Fruit fly (Drosophila melanogaster) whole organism, embryonic: ENCODE measurements around the gene sordd2.

Experiments
- Atf3 ChIP-seq: fragments of 200-800 bp; sonication (Bioruptor generic); optimal IDR thresholded peaks from 3 replicates; lab custom pipeline; 2016; ENCODE audit warnings: missing biosample characterization, missing genetic modification characterization
- Bgb ChIP-seq: fragments of 200-800 bp; sonication (Bioruptor generic); IDR thresholded peaks from 2 replicates; pipeline ENCODE4 v1.3.6; 2022; ENCODE audit warnings: missing biosample characterization, missing genetic modification characterization; ENCODE audit not compliant: partially characterized antibody
- CG1024 ChIP-seq: fragments of 200-800 bp; sonication (Bioruptor generic); IDR thresholded peaks from 2 replicates; pipeline ENCODE4 v1.3.6; 2022; ENCODE audit warnings: missing biosample characterization, missing genetic modification characterization
- CG11560 ChIP-seq: fragments of 200-800 bp; sonication (Bioruptor generic); IDR thresholded peaks from 3 replicates; pipeline ENCODE4 v1.3.6; 2022; ENCODE audit warnings: missing biosample characterization, missing genetic modification characterization
- CG13287 ChIP-seq: fragments of 200-800 bp; sonication (Bioruptor generic); IDR thresholded peaks from 2 replicates; pipeline ENCODE4 v1.3.6; 2022; ENCODE audit warnings: missing biosample characterization, missing genetic modification characterization; ENCODE audit not compliant: partially characterized antibody
- CG14710 ChIP-seq: fragments of 200-800 bp; sonication (Bioruptor generic); optimal IDR thresholded peaks from 3 replicates; lab custom pipeline; 2019; ENCODE audit warnings: missing biosample characterization, mild to moderate bottlenecking, missing genetic modification characterization, moderate library complexity
- CG14860 ChIP-seq: fragments of 200-800 bp; sonication (Bioruptor generic); IDR thresholded peaks from 3 replicates; pipeline ENCODE4 v1.3.6; 2022; ENCODE audit warnings: missing biosample characterization, missing genetic modification characterization; ENCODE audit not compliant: partially characterized antibody
- CG1603 ChIP-seq: fragments of 200-800 bp; sonication (Bioruptor generic); optimal IDR thresholded peaks from 2 replicates; lab custom pipeline; 2019; ENCODE audit warnings: missing biosample characterization, mild to moderate bottlenecking, missing genetic modification characterization, moderate library complexity
- CG16813 ChIP-seq: fragments of 200-800 bp; sonication (Bioruptor generic); IDR thresholded peaks from 3 replicates; pipeline ENCODE4 v1.3.6; 2022; ENCODE audit warnings: missing biosample characterization, missing genetic modification characterization; ENCODE audit not compliant: partially characterized antibody
- CG2116 ChIP-seq: fragments of 200-800 bp; sonication (Bioruptor generic); optimal IDR thresholded peaks from 3 replicates; lab custom pipeline; 2018; ENCODE audit warnings: missing biosample characterization, mild to moderate bottlenecking, missing genetic modification characterization
- CG2875 ChIP-seq: fragments of 200-800 bp; sonication (Bioruptor generic); optimal IDR thresholded peaks from 2 replicates; lab custom pipeline; 2017; ENCODE audit warnings: missing biosample characterization, mild to moderate bottlenecking, missing genetic modification characterization, missing genetic modification reagents
- CG34224 ChIP-seq: fragments of 200-800 bp; sonication (Bioruptor generic); IDR thresholded peaks from 3 replicates; pipeline ENCODE4 v1.3.6; 2022; ENCODE audit warnings: missing biosample characterization, missing genetic modification characterization; ENCODE audit not compliant: partially characterized antibody
- CG42726 ChIP-seq: fragments of 200-800 bp; sonication (Bioruptor generic); IDR thresholded peaks from 2 replicates; pipeline ENCODE4 v1.3.6; 2022; ENCODE audit warnings: missing biosample characterization, missing genetic modification characterization; ENCODE audit not compliant: partially characterized antibody
- CG43689 ChIP-seq: fragments of 200-800 bp; sonication (Bioruptor generic); IDR thresholded peaks from 2 replicates; pipeline ENCODE4 v1.3.6; 2022; ENCODE audit warnings: missing biosample characterization, missing genetic modification characterization
- CG7963 ChIP-seq: fragments of 200-800 bp; sonication (Bioruptor generic); IDR thresholded peaks from 3 replicates; pipeline ENCODE4 v1.3.6; 2022; ENCODE audit warnings: missing biosample characterization, missing genetic modification characterization; ENCODE audit not compliant: partially characterized antibody
- CG9817 ChIP-seq: fragments of 200-800 bp; sonication (Bioruptor generic); optimal IDR thresholded peaks from 2 replicates; lab custom pipeline; 2018; ENCODE audit warnings: missing biosample characterization, mild to moderate bottlenecking, missing genetic modification characterization, moderate library complexity
- CG9932 ChIP-seq: fragments of 200-800 bp; sonication (Bioruptor generic); IDR thresholded peaks from 2 replicates; pipeline ENCODE4 v1.3.6; 2022; ENCODE audit warnings: missing biosample characterization, missing genetic modification characterization
- Dfd ChIP-seq, 2 experiments: fragments of >200 bp; optimal IDR thresholded peaks; 2 replicates each; lab custom pipeline; 2017; ENCODE audit warnings: missing biosample characterization in 2 of 2, missing genetic modification characterization in 2 of 2
- Doc3 ChIP-seq: fragments of 200-800 bp; sonication (Bioruptor generic); IDR thresholded peaks from 3 replicates; pipeline ENCODE4 v1.3.6; 2022; ENCODE audit warnings: missing biosample characterization, missing genetic modification characterization; ENCODE audit not compliant: partially characterized antibody
- Dref ChIP-seq: fragments of 200-800 bp; sonication (Bioruptor generic); IDR thresholded peaks from 2 replicates; pipeline ENCODE4 v1.3.6; 2022; ENCODE audit warnings: missing biosample characterization, missing genetic modification characterization
- HLH4C ChIP-seq: fragments of 200-800 bp; sonication (Bioruptor generic); IDR thresholded peaks from 3 replicates; pipeline ENCODE4 v1.3.6; 2022; ENCODE audit warnings: missing biosample characterization, missing genetic modification characterization; ENCODE audit not compliant: partially characterized antibody
- Hr78 ChIP-seq, 2 experiments: fragments of 200-800 bp in 1 of 2; fragments of >200 bp in 1 of 2; sonication (Bioruptor generic) in 1 of 2; optimal IDR thresholded peaks; 2 replicates each; lab custom pipeline; 2017 to 2019; ENCODE audit warnings: missing biosample characterization in 2 of 2, missing genetic modification characterization in 2 of 2, mild to moderate bottlenecking in 1 of 2, moderate library complexity in 1 of 2
- MBD-R2 ChIP-seq: fragments of 200-800 bp; sonication (Bioruptor generic); IDR thresholded peaks from 2 replicates; pipeline ENCODE4 v1.3.6; 2022; ENCODE audit warnings: missing biosample characterization, missing genetic modification characterization
- Max ChIP-seq: fragments of 200-800 bp; sonication (Bioruptor generic); optimal IDR thresholded peaks from 2 replicates; lab custom pipeline; 2016; ENCODE audit warnings: missing biosample characterization, mild to moderate bottlenecking, missing genetic modification characterization
- Ptx1 ChIP-seq: fragments of 200-800 bp; sonication (Bioruptor generic); IDR thresholded peaks from 2 replicates; pipeline ENCODE4 v1.3.6; 2022; ENCODE audit warnings: missing biosample characterization, missing genetic modification characterization
- Rfx ChIP-seq: fragments of 200-800 bp; sonication (Bioruptor generic); IDR thresholded peaks from 2 replicates; pipeline ENCODE4 v1.3.6; 2022; ENCODE audit warnings: missing biosample characterization, missing genetic modification characterization
- Sin3A ChIP-seq: fragments of >200 bp; optimal IDR thresholded peaks from 2 replicates; lab custom pipeline; 2018
- ato ChIP-seq: fragments of 200-800 bp; sonication (Bioruptor generic); IDR thresholded peaks from 2 replicates; pipeline ENCODE4 v1.3.6; 2022; ENCODE audit warnings: missing biosample characterization, missing genetic modification characterization; ENCODE audit not compliant: partially characterized antibody
- bbx ChIP-seq: fragments of 200-800 bp; sonication (Bioruptor generic); IDR thresholded peaks from 2 replicates; pipeline ENCODE4 v1.3.6; 2022; ENCODE audit warnings: missing biosample characterization, missing genetic modification characterization; ENCODE audit not compliant: partially characterized antibody
- crc ChIP-seq: fragments of 200-800 bp; sonication (Bioruptor generic); optimal IDR thresholded peaks from 2 replicates; lab custom pipeline; 2016; ENCODE audit warnings: missing biosample characterization, missing genetic modification characterization
- crp ChIP-seq, 2 experiments: fragments of 200-800 bp; sonication (Bioruptor generic); optimal IDR thresholded peaks; 2 replicates in 1 of 2; 3 replicates in 1 of 2; lab custom pipeline; 2017; ENCODE audit warnings: missing biosample characterization in 2 of 2, missing genetic modification characterization in 2 of 2, mild to moderate bottlenecking in 1 of 2, moderate library complexity in 1 of 2
- fd64A ChIP-seq: fragments of 200-800 bp; sonication (Bioruptor generic); optimal IDR thresholded peaks from 3 replicates; lab custom pipeline; 2018; ENCODE audit warnings: missing biosample characterization, mild to moderate bottlenecking, missing genetic modification characterization
- gfzf ChIP-seq: fragments of 200-800 bp; sonication (Bioruptor generic); optimal IDR thresholded peaks from 2 replicates; lab custom pipeline; 2016; ENCODE audit warnings: missing biosample characterization, mild to moderate bottlenecking, missing genetic modification characterization, moderate library complexity
- hb ChIP-seq: fragments of 200-800 bp; sonication (Bioruptor generic); IDR thresholded peaks from 3 replicates; pipeline ENCODE4 v1.3.6; 2022; ENCODE audit warnings: missing biosample characterization, missing genetic modification characterization; ENCODE audit not compliant: partially characterized antibody
- inv ChIP-seq: fragments of 200-800 bp; sonication (Bioruptor generic); IDR thresholded peaks from 2 replicates; pipeline ENCODE4 v1.3.6; 2022; ENCODE audit warnings: missing biosample characterization, missing genetic modification characterization; ENCODE audit not compliant: partially characterized antibody
- lola ChIP-seq, 3 experiments: fragments of >200 bp in 2 of 3; fragments of 200-800 bp in 1 of 3; sonication (Bioruptor generic) in 1 of 3; optimal IDR thresholded peaks; 2 replicates each; lab custom pipeline; 2017 to 2019; ENCODE audit warnings: missing biosample characterization in 3 of 3, missing genetic modification characterization in 3 of 3, mild to moderate bottlenecking in 1 of 3, moderate library complexity in 1 of 3
- mld ChIP-seq: fragments of 200-800 bp; sonication (Bioruptor generic); IDR thresholded peaks from 3 replicates; pipeline ENCODE4 v1.3.6; 2022; ENCODE audit warnings: missing biosample characterization, missing genetic modification characterization; ENCODE audit not compliant: partially characterized antibody
- pb ChIP-seq: fragments of 200-800 bp; sonication (Bioruptor generic); optimal IDR thresholded peaks from 3 replicates; lab custom pipeline; 2016; ENCODE audit warnings: missing biosample characterization, missing genetic modification characterization
- pzg ChIP-seq: fragments of 200-800 bp; sonication (Bioruptor generic); optimal IDR thresholded peaks from 3 replicates; lab custom pipeline; 2018; ENCODE audit warnings: missing biosample characterization, mild to moderate bottlenecking, missing genetic modification characterization, moderate library complexity
- row ChIP-seq: fragments of 200-800 bp; sonication (Bioruptor generic); IDR thresholded peaks from 3 replicates; pipeline ENCODE4 v1.3.6; 2022; ENCODE audit warnings: missing biosample characterization, missing genetic modification characterization
- sens ChIP-seq: fragments of 200-800 bp; sonication (Bioruptor generic); peaks from one replicate; lab custom pipeline; 2016; ENCODE audit warnings: missing biosample characterization, missing genetic modification characterization
- slbo ChIP-seq: fragments of 200-800 bp; sonication (Bioruptor generic); IDR thresholded peaks from 2 replicates; pipeline ENCODE4 v1.3.6; 2022; ENCODE audit warnings: missing biosample characterization, missing genetic modification characterization
- sna ChIP-seq: fragments of 200-800 bp; sonication (Bioruptor generic); IDR thresholded peaks from 2 replicates; pipeline ENCODE4 v1.3.6; 2022; ENCODE audit warnings: missing biosample characterization, missing genetic modification characterization; ENCODE audit not compliant: partially characterized antibody
- ssp ChIP-seq: fragments of 200-800 bp; sonication (Bioruptor generic); IDR thresholded peaks from 2 replicates; pipeline ENCODE4 v1.3.6; 2022; ENCODE audit warnings: missing biosample characterization, missing genetic modification characterization
- unc-4 ChIP-seq: fragments of 200-800 bp; sonication (Bioruptor generic); IDR thresholded peaks from 2 replicates; pipeline ENCODE4 v1.3.6; 2022; ENCODE audit warnings: missing biosample characterization, missing genetic modification characterization; ENCODE audit not compliant: partially characterized antibody

Gene sordd2

DNA sequence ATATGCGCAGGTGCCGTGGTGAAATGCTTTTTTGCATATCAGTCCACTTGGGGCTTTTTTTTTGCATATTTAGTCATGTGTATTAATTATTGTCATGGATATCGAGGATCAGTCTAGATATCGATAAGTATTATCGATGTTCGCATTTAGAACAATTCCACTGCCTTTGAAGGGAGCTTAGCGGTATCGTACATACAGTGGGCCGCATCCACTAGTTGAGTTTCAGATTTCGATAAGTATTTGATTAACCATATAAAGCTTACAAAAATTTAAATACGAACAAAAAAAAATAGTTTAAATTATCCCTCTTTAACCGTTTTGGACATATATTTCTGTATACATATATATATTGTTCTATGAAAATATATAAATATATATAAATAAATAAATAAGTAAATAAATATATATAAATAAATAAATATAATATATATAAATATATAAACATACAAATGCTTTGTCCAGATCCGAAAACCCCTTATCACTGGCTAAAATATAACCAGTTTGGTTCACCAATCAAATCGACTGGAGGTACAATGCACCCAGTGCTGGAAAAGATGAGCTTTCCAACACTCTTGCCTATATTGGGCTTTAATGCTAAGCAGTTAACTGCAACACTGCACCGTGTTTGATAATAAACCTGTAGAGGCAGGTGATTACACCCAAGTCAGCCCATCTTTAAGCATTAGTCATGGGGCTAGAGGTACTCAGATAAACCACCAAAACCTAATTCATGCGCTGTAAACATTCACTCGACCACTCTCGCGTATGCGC is 4.1 kb upstream of the sordd2 start (continued):
- TF ChIP-seq CG1603 (tag; lab: Kevin White, UChicago) (peak; percentile 30), crc (GFP tag; lab: Kevin White, UChicago) (no peak), Atf3 (no peak), CG2875 (GFP tag; lab: Kevin White, UChicago) (no peak), Ptx1 (GFP tag; lab: Robert Waterston, UW) (peak; percentile 39), Dfd (GFP tag; optimal IDR thresholded peaks at IDR 0.05; lab: Kevin White, UChicago) (no peak), pb (GFP tag; lab: Kevin White, UChicago) (no peak), fd64A (GFP tag; lab: Kevin White, UChicago) (no peak), CG9817 (no peak), Max (GFP tag; lab: Kevin White, UChicago) (no peak), CG43689 (GFP tag; lab: Robert Waterston, UW) (no peak), CG11560 (tag; lab: Robert Waterston, UW) (no peak)

DNA sequence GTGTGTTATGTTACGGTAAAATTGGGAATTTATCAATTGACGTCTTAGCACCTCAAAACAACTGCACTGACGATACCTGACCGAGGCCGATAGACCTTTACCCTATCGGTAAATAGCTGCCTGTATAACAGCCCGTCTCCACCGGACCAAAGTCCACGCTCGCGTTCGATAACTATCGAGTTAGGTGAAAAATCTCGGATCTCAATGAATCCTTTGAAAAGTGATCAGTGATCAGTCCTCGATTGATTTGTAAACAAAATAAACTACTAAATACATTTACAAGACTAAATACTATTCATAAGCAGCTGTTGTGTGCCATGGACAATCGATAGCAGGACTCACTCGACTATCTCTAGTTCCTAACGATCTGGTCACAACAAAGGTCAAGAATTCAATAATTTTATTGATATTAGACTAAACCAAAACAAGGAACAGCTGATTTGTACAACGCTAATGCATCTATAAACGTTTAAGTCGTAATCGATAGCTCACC is 3.0 kb downstream of the sordd2 start, which contains the start of gene sordd1:
TSS of gene sordd1 (minus strand) at position 78 of the 493 bp plus-strand sequence.
- peak; percentile 85 for TF ChIP-seq CG7963 (GFP tag; lab: Robert Waterston, UW)
- TF ChIP-seq CG34224 (GFP tag; lab: Robert Waterston, UW) = peak; percentile 85
- TF ChIP-seq pzg (GFP tag; lab: Kevin White, UChicago) = peak; percentile 31
- TF ChIP-seq mld (GFP tag; lab: Robert Waterston, UW) = peak; percentile 82
- TF ChIP-seq Sin3A (lab: Kevin White, UChicago) = peak; percentile 15
- TF ChIP-seq gfzf (GFP tag; lab: Kevin White, UChicago) = peak; percentile 2
- TF ChIP-seq Hr78 (GFP tag; optimal IDR thresholded peaks at IDR 0.05; lab: Kevin White, UChicago) = peak in 1 of 2 experiments; percentile 58
- TF ChIP-seq Dref (GFP tag; lab: Robert Waterston, UW) = peak; percentile 79
- TF ChIP-seq hb (GFP tag; lab: Robert Waterston, UW) = peak; percentile 82
- peak; percentile 85 for TF ChIP-seq bbx (GFP tag; lab: Robert Waterston, UW)
- TF ChIP-seq sens (GFP tag; lab: Kevin White, UChicago) = peak; percentile 31
- TF ChIP-seq CG9932 (GFP tag; lab: Robert Waterston, UW) = peak; percentile 35; the same call in 1 of the 2 replicates
- TF ChIP-seq CG16813 (GFP tag; lab: Robert Waterston, UW) = peak; percentile 97
- TF ChIP-seq CG14860 = peak; percentile 89
- peak; percentile 87 for TF ChIP-seq CG42726 (GFP tag; lab: Robert Waterston, UW)
- TF ChIP-seq Rfx (GFP tag; lab: Robert Waterston, UW) = 0 out of 2 replicates have a peak, but pooled peaks have one; percentile 27
- peak; percentile 89 for TF ChIP-seq CG13287 (GFP tag; lab: Robert Waterston, UW)
- peak; percentile 92 for TF ChIP-seq HLH4C (GFP tag; lab: Robert Waterston, UW)
- peak; percentile 82 for TF ChIP-seq Doc3
- TF ChIP-seq ato (GFP tag; lab: Robert Waterston, UW) = peak; percentile 81
- 0 out of 2 replicates have a peak, but pooled peaks have one; percentile 23 for TF ChIP-seq Ptx1 (GFP tag; lab: Robert Waterston, UW)
- TF ChIP-seq CG14710 = peak; percentile 4
- TF ChIP-seq lola (GFP tag; optimal IDR thresholded peaks at IDR 0.05; lab: Kevin White, UChicago) = peak in 1 of 3 experiments; percentile 77
- TF ChIP-seq crp (GFP tag; optimal IDR thresholded peaks at IDR 0.05; lab: Kevin White, UChicago) = peak in 1 of 2 experiments; percentile 27
- TF ChIP-seq MBD-R2 (GFP tag; lab: Robert Waterston, UW) = peak; percentile 31; the same call in 1 of the 2 replicates
- peak; percentile 98 for TF ChIP-seq ssp (GFP tag; lab: Robert Waterston, UW)
- TF ChIP-seq row (GFP tag; lab: Robert Waterston, UW) = peak; percentile 77
- peak; percentile 78 for TF ChIP-seq CG1024 (GFP tag; lab: Robert Waterston, UW)
- TF ChIP-seq CG2116 (GFP tag; lab: Kevin White, UChicago) = peak; percentile 63
- peak; percentile 39; the same call in 1 of the 2 replicates for TF ChIP-seq slbo (GFP tag; lab: Robert Waterston, UW)
- peak; percentile 91 for TF ChIP-seq Bgb (GFP tag; lab: Robert Waterston, UW)
- peak; percentile 85 for TF ChIP-seq unc-4 (GFP tag; lab: Robert Waterston, UW)
- TF ChIP-seq sna (GFP tag; lab: Robert Waterston, UW) = peak; percentile 70; the same call in 1 of the 2 replicates
- TF ChIP-seq inv (GFP tag; lab: Robert Waterston, UW) = peak; percentile 95
